Worm (Caenorhabditis elegans): ENCODE results near the gene cyp-25A6.

Gene cyp-25A6

DNA sequence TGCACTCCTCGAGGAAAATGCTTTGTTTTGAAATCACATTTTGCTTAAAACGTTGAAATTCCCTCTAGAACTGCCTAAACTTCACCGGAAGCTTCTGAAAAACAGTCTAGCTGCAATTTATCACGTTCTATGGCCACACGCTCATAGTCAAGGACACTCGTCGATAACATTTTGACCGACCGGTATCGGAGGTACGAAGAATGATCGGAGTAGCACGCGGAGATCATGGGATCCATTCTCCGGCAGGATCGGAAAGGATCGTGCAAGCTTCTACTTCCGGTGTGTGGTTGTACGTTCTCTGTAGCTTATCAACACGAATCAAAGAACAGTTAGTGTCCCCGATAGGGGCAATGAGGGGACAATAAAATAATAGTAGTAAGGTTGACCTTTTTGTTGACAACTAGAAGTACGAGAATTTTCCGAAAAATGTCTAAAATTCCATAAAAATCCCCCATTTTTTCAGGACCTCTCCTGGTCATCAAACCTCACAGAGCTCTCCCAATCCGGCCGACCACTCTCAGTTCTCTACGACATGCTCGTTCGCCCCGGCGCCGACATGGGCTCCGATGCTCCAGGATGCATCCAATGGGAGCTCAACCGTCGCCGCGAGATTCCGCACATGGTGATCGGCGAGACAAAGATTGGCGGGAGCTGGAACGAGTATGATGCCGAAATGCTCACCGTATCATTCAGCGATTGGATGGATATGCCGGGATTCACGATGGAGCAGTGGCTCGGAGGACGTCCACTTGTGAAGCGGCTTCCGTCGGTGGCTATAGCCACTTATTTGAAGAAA, 19.0 kb downstream of the cyp-25A6 start:
- TF ChIP-seq mdl-1 (tag; optimal IDR thresholded peaks at IDR 0.05) = peak; percentile 41
- TF ChIP-seq nhr-67 (tag; optimal IDR thresholded peaks at IDR 0.05) = no peak
- peak; percentile 82 for TF ChIP-seq nhr-43 (tag; optimal IDR thresholded peaks at IDR 0.05; ENCODE audit: poor library complexity, severe bottlenecking)
- TF ChIP-seq elt-2 (tag; optimal IDR thresholded peaks at IDR 0.05) = peak; percentile 33
- peak; percentile 78 for TF ChIP-seq nhr-23 (tag; optimal IDR thresholded peaks at IDR 0.05)

DNA sequence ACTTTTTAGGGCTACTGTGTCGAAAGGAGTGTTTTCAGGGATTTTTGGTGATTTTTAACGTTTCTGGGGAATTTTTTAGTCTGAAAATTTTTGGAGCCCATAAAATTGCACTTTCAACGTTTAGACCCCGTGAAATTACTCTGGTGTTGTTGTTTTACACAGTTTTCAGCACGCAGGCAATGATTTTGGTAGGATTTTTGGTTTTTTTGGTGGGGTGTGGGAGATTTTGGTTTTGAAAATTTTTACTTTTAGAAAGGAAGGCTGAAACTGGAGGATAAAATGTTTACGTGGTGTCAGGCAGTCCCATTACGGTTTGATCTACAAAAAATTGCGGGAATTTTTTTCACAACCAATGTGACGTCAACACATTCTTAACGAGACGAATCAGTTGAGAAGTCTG, 21.0 kb downstream of the cyp-25A6 start:
- TF ChIP-seq elt-3 (tag; optimal IDR thresholded peaks at IDR 0.05) = no peak
- TF ChIP-seq ama-1 (optimal IDR thresholded peaks at IDR 0.05) = peak; percentile 63

DNA sequence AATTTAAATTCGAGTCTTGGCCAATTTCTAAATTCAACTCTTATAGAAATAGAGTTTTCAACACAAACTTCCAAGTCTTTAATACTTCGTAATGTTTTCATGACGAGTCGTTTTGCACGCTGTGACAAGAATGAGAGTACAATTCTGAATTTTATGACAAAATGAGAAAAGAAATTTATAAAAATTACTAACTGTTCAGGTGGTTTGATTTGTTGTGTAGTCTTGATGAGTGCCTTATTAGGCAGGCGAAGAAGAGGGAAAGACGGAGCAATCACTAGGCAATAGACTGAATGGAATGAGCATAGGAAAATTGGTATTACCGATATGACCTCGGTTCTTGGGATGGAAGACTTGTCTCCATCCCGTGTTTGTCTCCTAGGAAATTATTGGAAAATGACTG, 22.7 kb downstream of the cyp-25A6 start, which contains the start of gene F30B5.11:
F30B5.11 (minus strand) TSS at position 101 of the 400 bp plus-strand sequence.
- TF ChIP-seq ceh-9 (tag; optimal IDR thresholded peaks at IDR 0.05) (no peak), unc-39 (tag; optimal IDR thresholded peaks at IDR 0.05) (no peak), fkh-10 (GFP tag; optimal IDR thresholded peaks at IDR 0.05) (no peak), nfya-1 (tag; optimal IDR thresholded peaks at IDR 0.05; ENCODE audit: insufficient read depth) (no peak), nhr-23 (tag; optimal IDR thresholded peaks at IDR 0.05) (no peak), egl-27 (tag; optimal IDR thresholded peaks at IDR 0.05) (no peak), fos-1 (tag; optimal IDR thresholded peaks at IDR 0.05) (no peak), skn-1 (tag; optimal IDR thresholded peaks at IDR 0.05) (no peak), nhr-76 (tag; optimal IDR thresholded peaks at IDR 0.05) (no peak), aly-2 (tag; optimal IDR thresholded peaks at IDR 0.05) (no peak), ceh-16 (tag; optimal IDR thresholded peaks at IDR 0.05) (no peak), jun-1 (tag; optimal IDR thresholded peaks at IDR 0.05) (no peak)

DNA sequence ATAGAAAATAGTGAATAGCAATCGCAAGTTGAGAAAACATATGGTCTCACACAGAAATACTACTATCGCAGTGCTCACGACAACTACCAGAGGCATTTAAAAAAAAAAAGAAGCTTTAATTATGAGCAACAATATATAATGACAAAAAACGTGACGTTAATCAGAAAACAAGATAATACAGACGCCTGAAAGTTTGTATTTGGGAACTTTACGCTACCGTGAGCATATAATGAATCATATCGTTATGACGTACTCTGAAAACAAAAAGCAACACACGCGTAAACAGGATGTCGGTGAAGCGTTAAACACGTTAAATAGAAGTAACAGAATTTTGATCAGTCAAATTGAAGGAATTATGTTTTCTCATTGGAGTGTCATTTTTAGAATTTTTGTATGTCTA, 28.6 kb downstream of the cyp-25A6 start, which contains the start of gene srbc-71:
srbc-71 (minus strand) TSS at position 101 of the 400 bp plus-strand sequence.
- TF ChIP-seq egl-5 (tag; optimal IDR thresholded peaks at IDR 0.05) (no peak), nhr-12 (tag; optimal IDR thresholded peaks at IDR 0.05) (no peak), nfya-1 (tag; optimal IDR thresholded peaks at IDR 0.05; ENCODE audit: insufficient read depth) (no peak), nhr-76 (tag; optimal IDR thresholded peaks at IDR 0.05) (no peak), ZK546.5 (tag; optimal IDR thresholded peaks at IDR 0.05) (no peak), elt-1 (tag; optimal IDR thresholded peaks at IDR 0.05) (no peak), unc-62 (GFP tag; optimal IDR thresholded peaks at IDR 0.05) (no peak), ceh-28 (tag; optimal IDR thresholded peaks at IDR 0.05) (no peak), fkh-10 (GFP tag; optimal IDR thresholded peaks at IDR 0.05) (no peak), snpc-4 (tag; optimal IDR thresholded peaks at IDR 0.05) (no peak), nhr-67 (tag; optimal IDR thresholded peaks at IDR 0.05) (no peak), zag-1 (tag; optimal IDR thresholded peaks at IDR 0.05) (no peak)

DNA sequence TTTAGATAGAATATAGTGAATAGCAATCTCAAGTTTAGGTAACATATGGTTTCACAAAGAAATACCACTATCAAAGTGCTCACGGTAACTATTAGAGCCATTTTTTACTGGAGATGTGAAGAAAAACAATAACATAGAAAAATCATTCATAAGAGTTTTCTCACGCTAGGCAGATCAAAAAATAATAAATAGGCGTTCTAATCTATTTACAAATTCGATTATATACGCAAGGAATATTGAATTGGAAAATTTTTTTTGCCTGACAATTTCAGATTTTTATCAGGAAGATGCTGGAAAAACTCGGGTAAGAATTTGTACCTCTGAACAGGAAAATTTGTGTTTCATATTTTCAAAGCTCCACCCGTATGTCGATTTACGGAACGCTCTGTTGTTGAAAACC, 30.6 kb downstream of the cyp-25A6 start, which contains the start of gene srbc-70:
srbc-70 (minus strand) TSS at position 101 of the 400 bp plus-strand sequence.
- TF ChIP-seq fkh-10 (GFP tag; optimal IDR thresholded peaks at IDR 0.05) = no peak
- no peak for TF ChIP-seq snpc-4 (tag; optimal IDR thresholded peaks at IDR 0.05)
- no peak for TF ChIP-seq elt-3 (tag; optimal IDR thresholded peaks at IDR 0.05)
- no peak for TF ChIP-seq nhr-12 (tag; optimal IDR thresholded peaks at IDR 0.05)
- no peak for TF ChIP-seq hmg-11 (tag; optimal IDR thresholded peaks at IDR 0.05)
- TF ChIP-seq nhr-23 (tag; optimal IDR thresholded peaks at IDR 0.05) = no peak
- TF ChIP-seq pqm-1 (tag; optimal IDR thresholded peaks at IDR 0.05) = no peak
- no peak for TF ChIP-seq nhr-43 (tag; optimal IDR thresholded peaks at IDR 0.05; ENCODE audit: poor library complexity, severe bottlenecking)
- no peak for TF ChIP-seq aly-2 (tag; optimal IDR thresholded peaks at IDR 0.05)
- no peak for TF ChIP-seq ZK546.5 (tag; optimal IDR thresholded peaks at IDR 0.05)

DNA sequence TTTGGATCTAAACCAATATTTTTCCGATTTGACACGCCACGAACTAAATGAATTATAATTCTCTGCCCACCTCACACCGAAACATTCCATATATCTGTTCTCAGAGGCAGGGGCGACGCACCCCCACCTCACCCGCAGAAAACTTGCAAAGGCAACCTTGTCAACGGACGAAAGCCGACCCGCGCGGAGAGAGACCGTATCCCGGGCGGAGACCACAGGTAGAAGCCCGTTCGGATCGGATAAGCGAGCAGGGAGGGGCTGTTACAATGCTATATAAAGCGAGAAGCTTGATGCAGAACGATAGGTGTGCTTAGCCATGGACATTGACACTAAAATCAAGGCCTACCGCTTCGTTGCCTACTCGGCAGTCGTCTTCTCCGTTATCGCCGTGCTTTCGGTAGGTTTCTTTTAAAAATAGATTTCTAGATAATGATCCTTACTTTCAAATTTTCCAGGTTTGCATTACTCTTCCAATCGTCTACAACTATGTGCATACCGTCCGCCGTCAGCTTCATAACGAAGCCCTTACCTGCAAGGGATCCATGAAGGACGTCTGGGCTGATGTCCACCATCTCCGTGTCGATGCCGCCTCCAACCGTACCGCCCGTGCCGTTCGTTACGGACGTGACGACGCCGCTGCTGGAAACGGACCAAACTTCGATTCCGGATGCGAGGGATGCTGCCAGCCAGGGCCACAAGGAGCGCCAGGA, 38.2 kb downstream of the cyp-25A6 start, which contains the start of the genes zipt-2.2 and dpy-13:
zipt-2.2 (minus strand) TSS at position 51 of the 710 bp plus-strand sequence.
dpy-13 (plus strand) TSS at position 300 of the 710 bp plus-strand sequence.
- TF ChIP-seq nhr-23 (tag; optimal IDR thresholded peaks at IDR 0.05) = peak; percentile 2
- TF ChIP-seq nhr-12 (tag; optimal IDR thresholded peaks at IDR 0.05) = no peak
- peak; percentile 93 for TF ChIP-seq ama-1 (optimal IDR thresholded peaks at IDR 0.05)
- peak; percentile 30 for TF ChIP-seq nfya-1 (tag; optimal IDR thresholded peaks at IDR 0.05; ENCODE audit: insufficient read depth)
- TF ChIP-seq elt-3 (tag; optimal IDR thresholded peaks at IDR 0.05) = peak in 1 of 3 experiments; percentile 31
- TF ChIP-seq nhr-25 (tag; optimal IDR thresholded peaks at IDR 0.05) = peak; percentile 77
- TF ChIP-seq nhr-43 (tag; optimal IDR thresholded peaks at IDR 0.05; ENCODE audit: poor library complexity, severe bottlenecking) = peak; percentile 80
- TF ChIP-seq skn-1 (tag; optimal IDR thresholded peaks at IDR 0.05) = no peak

All from whole organism, L3 larva.